Worm (Caenorhabditis elegans) whole organism, L2 larva: ENCODE measurements around the gene C34B4.4.

ENCODE experiments used
- C34F6.9 ChIP-seq: fragments of 150-350 bp; optimal IDR thresholded peaks from 2 replicates; lab custom pipeline; 2014; ENCODE audit warnings: missing biosample characterization, missing genetic modification characterization
- F13H6.1 ChIP-seq: sonication (generic microtip); optimal IDR thresholded peaks from 2 replicates; lab custom pipeline; 2016; ENCODE audit warnings: missing genetic modification characterization, missing compliant biosample characterization
- Y55F3AM.14 ChIP-seq: fragments of 200-800 bp; sonication (Bioruptor generic); optimal IDR thresholded peaks from 2 replicates; lab custom pipeline; 2018; ENCODE audit warnings: mild to moderate bottlenecking, missing genetic modification characterization, missing compliant biosample characterization
- ZK546.5 ChIP-seq: sonication (generic microtip); optimal IDR thresholded peaks from 2 replicates; lab custom pipeline; 2017; ENCODE audit warnings: missing biosample characterization, missing genetic modification characterization
- ama-1 ChIP-seq: fragments of 150-350 bp; optimal IDR thresholded peaks from 2 replicates; lab custom pipeline; 2018; ENCODE audit warnings: inconsistent platforms
- blmp-1 ChIP-seq: sonication (generic microtip); optimal IDR thresholded peaks from 2 replicates; lab custom pipeline; 2017; ENCODE audit warnings: missing genetic modification characterization, mild to moderate bottlenecking, missing compliant biosample characterization, antibody characterized with exemption, moderate library complexity; ENCODE audit not compliant: insufficient read depth
- ceh-82 ChIP-seq: fragments of 150-350 bp; optimal IDR thresholded peaks from 2 replicates; lab custom pipeline; 2014; ENCODE audit warnings: missing biosample characterization, missing genetic modification characterization
- dmd-4 ChIP-seq: sonication (generic microtip); optimal IDR thresholded peaks from 2 replicates; lab custom pipeline; 2017; ENCODE audit warnings: missing biosample characterization, missing genetic modification characterization
- egl-27 ChIP-seq: sonication (generic microtip); optimal IDR thresholded peaks from 3 replicates; lab custom pipeline; 2017; ENCODE audit warnings: missing biosample characterization, missing genetic modification reagents, missing genetic modification characterization
- elt-1 ChIP-seq: fragments of 150-350 bp; optimal IDR thresholded peaks from 2 replicates; lab custom pipeline; 2014; ENCODE audit warnings: missing biosample characterization, missing genetic modification characterization
- elt-3 ChIP-seq: sonication (generic microtip); optimal IDR thresholded peaks from 2 replicates; lab custom pipeline; 2017; ENCODE audit warnings: missing biosample characterization, missing genetic modification characterization
- fos-1 ChIP-seq: fragments of 150-350 bp; optimal IDR thresholded peaks from 2 replicates; lab custom pipeline; 2014; ENCODE audit warnings: missing biosample characterization, missing genetic modification characterization
- gmeb-1 ChIP-seq: fragments of 150-350 bp; optimal IDR thresholded peaks from 2 replicates; lab custom pipeline; 2014; ENCODE audit warnings: missing biosample characterization, missing genetic modification characterization
- lsy-2 ChIP-seq, 2 experiments: fragments of 150-350 bp in 1 of 2; sonication (generic microtip) in 1 of 2; optimal IDR thresholded peaks; 2 replicates each; lab custom pipeline; 2014 to 2017; ENCODE audit warnings: missing biosample characterization in 2 of 2, missing genetic modification characterization in 2 of 2
- mab-5 ChIP-seq: fragments of 150-350 bp; optimal IDR thresholded peaks from 2 replicates; lab custom pipeline; 2014; ENCODE audit warnings: missing biosample characterization, missing genetic modification characterization
- mbf-1 ChIP-seq: sonication (generic microtip); optimal IDR thresholded peaks from 2 replicates; lab custom pipeline; 2017; ENCODE audit warnings: missing biosample characterization, missing genetic modification characterization
- mdl-1 ChIP-seq, 2 experiments: fragments of 150-350 bp in 1 of 2; sonication (generic microtip) in 1 of 2; optimal IDR thresholded peaks; 2 replicates each; lab custom pipeline; 2017; ENCODE audit warnings: missing biosample characterization in 2 of 2, missing genetic modification characterization in 2 of 2
- nhr-10 ChIP-seq: sonication (generic microtip); optimal IDR thresholded peaks from 2 replicates; lab custom pipeline; 2017; ENCODE audit warnings: missing biosample characterization, missing genetic modification characterization
- nhr-11 ChIP-seq: fragments of 150-350 bp; optimal IDR thresholded peaks from 2 replicates; lab custom pipeline; 2014; ENCODE audit warnings: missing biosample characterization, missing genetic modification characterization
- nhr-237 ChIP-seq: fragments of 150-350 bp; optimal IDR thresholded peaks from 2 replicates; lab custom pipeline; 2014; ENCODE audit warnings: missing biosample characterization, missing genetic modification characterization
- nhr-6 ChIP-seq: fragments of 150-350 bp; optimal IDR thresholded peaks from 2 replicates; lab custom pipeline; 2014; ENCODE audit warnings: missing biosample characterization, missing genetic modification characterization
- nhr-77 ChIP-seq: fragments of 150-350 bp; optimal IDR thresholded peaks from 2 replicates; lab custom pipeline; 2014; ENCODE audit warnings: missing biosample characterization, missing genetic modification characterization
- sem-4 ChIP-seq: fragments of 150-350 bp; optimal IDR thresholded peaks from 2 replicates; lab custom pipeline; 2014; ENCODE audit warnings: missing biosample characterization, missing genetic modification reagents, missing genetic modification characterization
- sma-3 ChIP-seq: sonication (generic microtip); optimal IDR thresholded peaks from 2 replicates; lab custom pipeline; 2016; ENCODE audit warnings: missing genetic modification reagents, missing genetic modification characterization, missing compliant biosample characterization
- sma-9 ChIP-seq, 2 experiments: fragments of 150-350 bp in 1 of 2; sonication (generic microtip) in 1 of 2; optimal IDR thresholded peaks; 2 replicates each; lab custom pipeline; 2014 to 2016; ENCODE audit warnings: missing genetic modification characterization in 2 of 2, mild to moderate bottlenecking in 1 of 2, missing biosample characterization in 1 of 2, missing compliant biosample characterization in 1 of 2, missing genetic modification reagents in 1 of 2, moderate library complexity in 1 of 2
- snpc-4 ChIP-seq: fragments of 150-350 bp; optimal IDR thresholded peaks from 2 replicates; lab custom pipeline; 2014; ENCODE audit warnings: missing biosample characterization, missing genetic modification characterization
- unc-39 ChIP-seq: fragments of 150-350 bp; optimal IDR thresholded peaks from 2 replicates; lab custom pipeline; 2014; ENCODE audit warnings: missing biosample characterization, missing genetic modification characterization
- unc-55 ChIP-seq: fragments of 150-350 bp; sonication (generic microtip); optimal IDR thresholded peaks from 3 replicates; lab custom pipeline; 2014; ENCODE audit warnings: missing biosample characterization, missing genetic modification reagents, missing genetic modification characterization
- unc-62 ChIP-seq: fragments of 150-350 bp; optimal IDR thresholded peaks from 2 replicates; lab custom pipeline; 2014; ENCODE audit warnings: missing biosample characterization, missing genetic modification reagents, missing genetic modification characterization
- zag-1 ChIP-seq: fragments of 150-350 bp; optimal IDR thresholded peaks from 2 replicates; lab custom pipeline; 2014; ENCODE audit warnings: missing biosample characterization, missing genetic modification characterization
- ztf-4 ChIP-seq: fragments of 150-350 bp; optimal IDR thresholded peaks from 2 replicates; lab custom pipeline; 2014; ENCODE audit warnings: missing biosample characterization, missing genetic modification characterization

Gene C34B4.4

ce11 chrV:13105840-13106429 lies 15.7 kb downstream of the C34B4.4 start:
- TF ChIP-seq fos-1 (tag; lab: Kevin White, UChicago) = peak; percentile 3
- TF ChIP-seq nhr-11 (tag; lab: Kevin White, UChicago) = no peak
- peak; percentile 67 for TF ChIP-seq unc-55

ce11 chrV:13111599-13112191 lies 21.5 kb downstream of the C34B4.4 start:
- TF ChIP-seq unc-55 (peak; percentile 47), Y55F3AM.14 (GFP tag; lab: Kevin White, UChicago) (peak; percentile 30), nhr-237 (tag; lab: Kevin White, UChicago) (no peak), mbf-1 (tag; lab: Kevin White, UChicago) (no peak), zag-1 (tag; lab: Kevin White, UChicago) (peak; percentile 62), C34F6.9 (tag; lab: Kevin White, UChicago) (peak; percentile 14), mdl-1 (tag; optimal IDR thresholded peaks at IDR 0.05; lab: Kevin White, UChicago) (no peak), lsy-2 (tag; optimal IDR thresholded peaks at IDR 0.05; lab: Kevin White, UChicago) (no peak)

DNA sequence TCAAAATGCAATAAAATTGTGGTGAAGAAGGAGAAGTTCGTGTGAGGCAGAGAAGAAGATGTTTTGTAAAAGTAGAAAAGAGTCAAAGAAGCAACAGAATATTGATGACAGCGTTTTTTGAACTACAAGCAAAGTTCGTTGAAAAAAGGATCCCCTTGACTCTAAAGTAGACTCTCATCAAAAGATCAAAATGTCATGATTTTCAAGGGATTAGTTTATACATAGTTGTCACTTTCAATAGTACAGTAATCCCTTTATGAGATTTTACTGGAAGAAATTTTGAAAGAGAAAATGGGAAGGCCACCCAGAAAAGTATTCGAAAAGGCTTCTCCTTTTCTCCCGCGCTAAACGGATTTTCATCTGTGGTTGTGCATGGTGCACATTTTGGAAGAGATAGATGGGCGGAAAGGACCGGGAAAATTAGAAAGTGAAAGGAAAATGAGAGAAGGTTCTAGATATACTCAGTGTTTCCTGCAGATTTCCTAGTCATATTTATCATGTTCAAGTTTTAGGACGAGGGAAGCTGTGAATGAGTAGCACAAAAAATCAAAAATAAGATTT lies 22.8 kb downstream of the C34B4.4 start:
- TF ChIP-seq nhr-10 (no peak), egl-27 (tag; lab: Kevin White, UChicago) (no peak), gmeb-1 (tag; lab: Kevin White, UChicago) (no peak), sem-4 (tag; lab: Kevin White, UChicago) (no peak), mdl-1 (tag; optimal IDR thresholded peaks at IDR 0.05; lab: Kevin White, UChicago) (no peak), F13H6.1 (tag; lab: Kevin White, UChicago) (no peak), nhr-6 (tag; lab: Kevin White, UChicago) (no peak), unc-39 (tag; lab: Kevin White, UChicago) (no peak), mab-5 (tag; lab: Kevin White, UChicago) (peak; percentile 51), ztf-4 (tag; lab: Kevin White, UChicago) (no peak), ceh-82 (tag; lab: Kevin White, UChicago) (no peak), blmp-1 (tag; lab: Kevin White, UChicago) (no peak), dmd-4 (tag; lab: Kevin White, UChicago) (no peak), nhr-77 (tag; lab: Kevin White, UChicago) (no peak), ama-1 (lab: Kevin White, UChicago) (no peak), zag-1 (tag; lab: Kevin White, UChicago) (peak; percentile 45), sma-3 (no peak), unc-55 (peak; percentile 55), sma-9 (GFP tag; optimal IDR thresholded peaks at IDR 0.05; lab: Kevin White, UChicago) (no peak), sma-9 (tag; optimal IDR thresholded peaks at IDR 0.05; lab: Kevin White, UChicago) (no peak), elt-1 (tag; lab: Kevin White, UChicago) (no peak), mbf-1 (tag; lab: Kevin White, UChicago) (no peak), elt-3 (tag; lab: Kevin White, UChicago) (no peak), C34F6.9 (tag; lab: Kevin White, UChicago) (peak; percentile 4), unc-62 (GFP tag; lab: Kevin White, UChicago) (no peak), nhr-237 (tag; lab: Kevin White, UChicago) (no peak), snpc-4 (no peak)

- TF ChIP-seq unc-55 = peak; percentile 67
- TF ChIP-seq elt-1 (tag; lab: Kevin White, UChicago) = no peak
- TF ChIP-seq nhr-10 = no peak
- TF ChIP-seq mbf-1 (tag; lab: Kevin White, UChicago) = no peak
Observed at ce11 chrV:13114552-13115237, 24.5 kb downstream of the C34B4.4 start.

DNA sequence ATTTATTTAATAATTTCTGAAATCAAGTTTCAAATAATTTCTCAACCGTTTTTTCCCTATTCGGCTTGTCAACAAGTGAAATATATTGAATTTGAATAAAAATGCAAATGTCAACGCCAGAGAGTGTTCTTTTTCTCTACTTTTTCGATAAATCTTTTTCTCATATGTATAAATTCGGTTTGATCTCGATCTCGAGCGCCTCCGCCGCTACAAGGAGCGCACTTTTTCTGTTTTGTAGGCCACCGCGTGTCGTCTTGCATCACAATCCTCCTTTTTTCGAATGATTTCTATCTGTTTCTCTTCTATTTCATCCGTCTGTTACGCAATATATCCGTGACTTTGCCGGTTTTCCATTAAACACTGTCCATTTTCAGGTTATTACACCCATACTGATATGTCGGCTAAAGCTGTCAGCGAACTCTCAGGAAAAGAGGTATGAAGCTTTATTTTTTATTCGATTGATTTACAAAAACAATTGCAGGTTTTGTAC lies 26.0 kb downstream of the C34B4.4 start, which contains the start of gene acly-2:
Gene acly-2, plus strand, starts transcription at position 375 of the 490 bp plus-strand sequence.
- TF ChIP-seq ZK546.5 (no peak), mab-5 (tag; lab: Kevin White, UChicago) (no peak)
